Fruit fly (Drosophila melanogaster) whole organism, embryonic: Measurements from ENCODE around the gene sima.

Experiments
- BtbVII ChIP-seq: fragments of 200-800 bp; sonication (Bioruptor generic); optimal IDR thresholded peaks from 3 replicates; lab custom pipeline; 2017; ENCODE audit warnings: missing biosample characterization, mild to moderate bottlenecking, missing genetic modification characterization
- Bteb2 ChIP-seq: fragments of 200-800 bp; sonication (Bioruptor generic); optimal IDR thresholded peaks from 2 replicates; lab custom pipeline; 2016; ENCODE audit warnings: missing biosample characterization, missing genetic modification characterization
- CG1024 ChIP-seq: fragments of 200-800 bp; sonication (Bioruptor generic); IDR thresholded peaks from 2 replicates; pipeline ENCODE4 v1.3.6; 2022; ENCODE audit warnings: missing biosample characterization, missing genetic modification characterization
- CG10543 ChIP-seq: fragments of 200-800 bp; sonication (Bioruptor generic); optimal IDR thresholded peaks from 3 replicates; lab custom pipeline; 2017; ENCODE audit warnings: missing biosample characterization, mild to moderate bottlenecking, missing genetic modification characterization, moderate library complexity
- CG10654 ChIP-seq: fragments of 200-800 bp; sonication (Bioruptor generic); optimal IDR thresholded peaks from 2 replicates; lab custom pipeline; 2016; ENCODE audit warnings: missing biosample characterization, missing genetic modification characterization
- CG11456 ChIP-seq: fragments of 200-800 bp; sonication (Bioruptor generic); IDR thresholded peaks from 3 replicates; pipeline ENCODE4 v1.3.6; 2022; ENCODE audit warnings: missing biosample characterization, missing genetic modification characterization
- CG11696 ChIP-seq: fragments of 200-800 bp; sonication (Bioruptor generic); IDR thresholded peaks from 2 replicates; pipeline ENCODE4 v1.3.6; 2022; ENCODE audit warnings: missing biosample characterization, missing genetic modification characterization
- CG12219 ChIP-seq: fragments of 200-800 bp; sonication (Bioruptor generic); optimal IDR thresholded peaks from 3 replicates; lab custom pipeline; 2018; ENCODE audit warnings: missing biosample characterization, mild to moderate bottlenecking, missing genetic modification characterization
- CG12769 ChIP-seq: fragments of 200-800 bp; sonication (Bioruptor generic); optimal IDR thresholded peaks from 2 replicates; lab custom pipeline; 2019; ENCODE audit warnings: missing biosample characterization, mild to moderate bottlenecking, missing genetic modification characterization, moderate library complexity
- CG12942 ChIP-seq: fragments of 200-800 bp; sonication (Bioruptor generic); optimal IDR thresholded peaks from 3 replicates; lab custom pipeline; 2016; ENCODE audit warnings: missing biosample characterization, missing genetic modification characterization
- CG13775 ChIP-seq: fragments of 200-800 bp; sonication (Bioruptor generic); optimal IDR thresholded peaks from 3 replicates; lab custom pipeline; 2017; ENCODE audit warnings: missing biosample characterization, mild to moderate bottlenecking, missing genetic modification characterization
- CG1529 ChIP-seq: fragments of 200-800 bp; sonication (Bioruptor generic); optimal IDR thresholded peaks from 3 replicates; lab custom pipeline; 2018; ENCODE audit warnings: missing biosample characterization, missing genetic modification characterization
- CG16779 ChIP-seq: fragments of 200-800 bp; sonication (Bioruptor generic); IDR thresholded peaks from 2 replicates; pipeline ENCODE4 v1.3.6; 2022; ENCODE audit warnings: missing biosample characterization, missing genetic modification characterization
- CG16815 ChIP-seq: fragments of 200-800 bp; sonication (Bioruptor generic); optimal IDR thresholded peaks from 3 replicates; lab custom pipeline; 2017; ENCODE audit warnings: missing biosample characterization, mild to moderate bottlenecking, missing genetic modification characterization
- CG18764 ChIP-seq: fragments of 200-800 bp; sonication (Bioruptor generic); optimal IDR thresholded peaks from 3 replicates; lab custom pipeline; 2016; ENCODE audit warnings: missing biosample characterization, missing genetic modification characterization
- CG2116 ChIP-seq: fragments of 200-800 bp; sonication (Bioruptor generic); optimal IDR thresholded peaks from 3 replicates; lab custom pipeline; 2018; ENCODE audit warnings: missing biosample characterization, mild to moderate bottlenecking, missing genetic modification characterization
- CG2678 ChIP-seq: fragments of 200-800 bp; sonication (Bioruptor generic); optimal IDR thresholded peaks from 3 replicates; lab custom pipeline; 2019; ENCODE audit warnings: missing biosample characterization, mild to moderate bottlenecking, missing genetic modification characterization, moderate library complexity
- CG30403 ChIP-seq: fragments of 200-800 bp; sonication (Bioruptor generic); optimal IDR thresholded peaks from 3 replicates; lab custom pipeline; 2016; ENCODE audit warnings: missing biosample characterization, missing genetic modification characterization
- CG3065 ChIP-seq: fragments of 200-800 bp; sonication (Bioruptor generic); optimal IDR thresholded peaks from 2 replicates; lab custom pipeline; 2016; ENCODE audit warnings: missing biosample characterization, missing genetic modification characterization
- CG3407 ChIP-seq: fragments of 200-800 bp; sonication (Bioruptor generic); optimal IDR thresholded peaks from 2 replicates; lab custom pipeline; 2018; ENCODE audit warnings: missing biosample characterization, mild to moderate bottlenecking, missing genetic modification characterization
- CG43689 ChIP-seq: fragments of 200-800 bp; sonication (Bioruptor generic); IDR thresholded peaks from 2 replicates; pipeline ENCODE4 v1.3.6; 2022; ENCODE audit warnings: missing biosample characterization, missing genetic modification characterization
- CG9215 ChIP-seq: fragments of 200-800 bp; sonication (Bioruptor generic); IDR thresholded peaks from 2 replicates; pipeline ENCODE4 v1.3.6; 2022; ENCODE audit warnings: missing biosample characterization, missing genetic modification characterization
- CG9932 ChIP-seq: fragments of 200-800 bp; sonication (Bioruptor generic); IDR thresholded peaks from 2 replicates; pipeline ENCODE4 v1.3.6; 2022; ENCODE audit warnings: missing biosample characterization, missing genetic modification characterization
- Camta ChIP-seq: fragments of 200-800 bp; sonication (Bioruptor generic); optimal IDR thresholded peaks from 2 replicates; lab custom pipeline; 2016; ENCODE audit warnings: missing biosample characterization, missing genetic modification characterization
- Dfd ChIP-seq, 2 experiments: fragments of >200 bp; optimal IDR thresholded peaks; 2 replicates each; lab custom pipeline; 2017; ENCODE audit warnings: missing biosample characterization in 2 of 2, missing genetic modification characterization in 2 of 2
- Dll ChIP-seq: fragments of 200-800 bp; sonication (Bioruptor generic); IDR thresholded peaks from 4 replicates; pipeline ENCODE4 v1.3.6; 2022; ENCODE audit warnings: missing biosample characterization, missing genetic modification characterization; ENCODE audit not compliant: partially characterized antibody
- E2f1 ChIP-seq: fragments of 200-800 bp; sonication (Bioruptor generic); IDR thresholded peaks from 2 replicates; pipeline ENCODE4 v1.3.6; 2022; ENCODE audit warnings: missing biosample characterization, missing genetic modification characterization
- Ets65A ChIP-seq: fragments of 200-800 bp; sonication (Bioruptor generic); peaks from one replicate; lab custom pipeline; 2016; ENCODE audit warnings: missing biosample characterization, missing genetic modification characterization
- Myb ChIP-seq: fragments of 200-800 bp; sonication (Bioruptor generic); optimal IDR thresholded peaks from 2 replicates; lab custom pipeline; 2016; ENCODE audit warnings: missing biosample characterization, missing genetic modification characterization
- NC2β ChIP-seq: fragments of 200-800 bp; sonication (Bioruptor generic); optimal IDR thresholded peaks from 2 replicates; lab custom pipeline; 2016; ENCODE audit warnings: missing biosample characterization, missing genetic modification characterization
- NK7.1 ChIP-seq: fragments of 200-800 bp; sonication (Bioruptor generic); optimal IDR thresholded peaks from 3 replicates; lab custom pipeline; 2016; ENCODE audit warnings: missing biosample characterization, missing genetic modification characterization
- Neu2 ChIP-seq: fragments of 200-800 bp; sonication (Bioruptor generic); optimal IDR thresholded peaks from 3 replicates; lab custom pipeline; 2016; ENCODE audit warnings: missing biosample characterization, missing genetic modification characterization, borderline replicate concordance
- Nf-YC ChIP-seq: fragments of 200-800 bp; optimal IDR thresholded peaks from 3 replicates; lab custom pipeline; 2019; ENCODE audit warnings: missing biosample characterization, mild to moderate bottlenecking, missing genetic modification characterization, moderate library complexity
- Sry-β ChIP-seq: fragments of 200-800 bp; sonication (Bioruptor generic); optimal IDR thresholded peaks from 2 replicates; lab custom pipeline; 2018; ENCODE audit warnings: missing biosample characterization, mild to moderate bottlenecking, missing genetic modification characterization, moderate library complexity
- ab ChIP-seq: fragments of 200-800 bp; sonication (Bioruptor generic); optimal IDR thresholded peaks from 2 replicates; lab custom pipeline; 2016; ENCODE audit warnings: missing biosample characterization, missing genetic modification characterization
- ase ChIP-seq: fragments of 200-800 bp; sonication (Bioruptor generic); IDR thresholded peaks from 3 replicates; pipeline ENCODE4 v1.3.6; 2022; ENCODE audit warnings: missing biosample characterization, missing genetic modification characterization
- cato ChIP-seq: fragments of 200-800 bp; sonication (Bioruptor generic); optimal IDR thresholded peaks from 2 replicates; lab custom pipeline; 2016; ENCODE audit warnings: missing biosample characterization, missing genetic modification characterization, borderline replicate concordance
- cg ChIP-seq: fragments of 200-800 bp; sonication (Bioruptor generic); optimal IDR thresholded peaks from 3 replicates; lab custom pipeline; 2019; ENCODE audit warnings: missing biosample characterization, mild to moderate bottlenecking, missing genetic modification characterization, moderate library complexity
- crc ChIP-seq: fragments of 200-800 bp; sonication (Bioruptor generic); optimal IDR thresholded peaks from 2 replicates; lab custom pipeline; 2016; ENCODE audit warnings: missing biosample characterization, missing genetic modification characterization
- dan ChIP-seq: fragments of 200-800 bp; sonication (Bioruptor generic); IDR thresholded peaks from 2 replicates; pipeline ENCODE4 v1.3.6; 2022; ENCODE audit warnings: missing biosample characterization, missing genetic modification characterization
- gcm ChIP-seq: fragments of 200-800 bp; sonication (Bioruptor generic); optimal IDR thresholded peaks from 2 replicates; lab custom pipeline; 2019; ENCODE audit warnings: missing biosample characterization, mild to moderate bottlenecking, missing genetic modification characterization, moderate library complexity
- klu ChIP-seq: fragments of 200-800 bp; sonication (Bioruptor generic); IDR thresholded peaks from 2 replicates; pipeline ENCODE4 v1.3.6; 2022; ENCODE audit warnings: missing biosample characterization, missing genetic modification characterization
- lbe ChIP-seq: fragments of 200-800 bp; sonication (Bioruptor generic); optimal IDR thresholded peaks from 2 replicates; lab custom pipeline; 2016; ENCODE audit warnings: missing biosample characterization, mild to moderate bottlenecking, missing genetic modification characterization
- lola ChIP-seq, 3 experiments: fragments of >200 bp in 2 of 3; fragments of 200-800 bp in 1 of 3; sonication (Bioruptor generic) in 1 of 3; optimal IDR thresholded peaks; 2 replicates each; lab custom pipeline; 2017 to 2019; ENCODE audit warnings: missing biosample characterization in 3 of 3, missing genetic modification characterization in 3 of 3, mild to moderate bottlenecking in 1 of 3, moderate library complexity in 1 of 3
- nau ChIP-seq: fragments of 200-800 bp; sonication (Bioruptor generic); optimal IDR thresholded peaks from 3 replicates; lab custom pipeline; 2017; ENCODE audit warnings: missing biosample characterization, mild to moderate bottlenecking, missing genetic modification characterization, missing genetic modification reagents
- odd ChIP-seq: fragments of 200-800 bp; sonication (Bioruptor generic); optimal IDR thresholded peaks from 2 replicates; lab custom pipeline; 2017; ENCODE audit warnings: missing biosample characterization, mild to moderate bottlenecking, missing genetic modification characterization
- so ChIP-seq: fragments of 200-800 bp; sonication (Bioruptor generic); IDR thresholded peaks from 3 replicates; pipeline ENCODE4 v1.3.6; 2022; ENCODE audit warnings: missing biosample characterization, missing genetic modification characterization
- sr ChIP-seq: fragments of 200-800 bp; sonication (Bioruptor generic); IDR thresholded peaks from 3 replicates; pipeline ENCODE4 v1.3.6; 2022; ENCODE audit warnings: missing biosample characterization, missing genetic modification characterization
- tgo ChIP-seq: fragments of 200-800 bp; sonication (Bioruptor generic); IDR thresholded peaks from 3 replicates; pipeline ENCODE4 v1.3.6; 2022; ENCODE audit warnings: missing biosample characterization, missing genetic modification characterization
- wdn ChIP-seq: fragments of 200-800 bp; sonication (Bioruptor generic); IDR thresholded peaks from 2 replicates; pipeline ENCODE4 v1.3.6; 2022; ENCODE audit warnings: missing biosample characterization, missing genetic modification characterization

Gene sima

DNA sequence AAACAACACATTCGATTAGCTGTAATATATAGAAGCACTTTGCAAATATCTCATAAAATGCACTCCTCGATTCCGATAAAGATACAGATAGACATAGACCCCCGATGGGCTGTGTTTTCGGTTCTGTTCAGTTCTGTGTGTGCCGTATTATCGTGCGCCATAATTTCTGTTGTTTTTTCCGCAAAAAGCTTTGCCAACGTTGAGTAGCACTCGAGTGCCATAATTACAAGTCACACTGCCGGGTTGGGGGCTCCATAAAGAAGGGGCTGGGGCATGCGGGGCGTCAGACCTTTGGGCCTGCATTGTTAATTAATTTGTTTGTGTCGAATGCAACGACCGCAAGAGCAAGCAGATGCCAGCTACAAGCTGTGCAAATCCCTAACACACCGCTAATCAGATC lies 49.6 kb downstream of the sima start:
- TF ChIP-seq CG16815 (GFP tag; lab: Kevin White, UChicago) = no peak
- no peak for TF ChIP-seq wdn
- no peak for TF ChIP-seq Dll
- no peak for TF ChIP-seq Bteb2
- no peak for TF ChIP-seq dan (GFP tag; lab: Robert Waterston, UW)
- no peak for TF ChIP-seq CG9215
- TF ChIP-seq Myb = no peak
- TF ChIP-seq CG3407 = no peak
- TF ChIP-seq CG16779 (GFP tag; lab: Robert Waterston, UW) = no peak
- TF ChIP-seq BtbVII (GFP tag; lab: Kevin White, UChicago) = no peak
- no peak for TF ChIP-seq sr (GFP tag; lab: Robert Waterston, UW)
- no peak for TF ChIP-seq CG10654 (GFP tag; lab: Kevin White, UChicago)

dm6 chr3R:30108639-30109038 lies 50.5 kb downstream of the sima start:
- no peak for TF ChIP-seq Camta (GFP tag; lab: Kevin White, UChicago)
- TF ChIP-seq NK7.1 = no peak
- TF ChIP-seq Sry-β (GFP tag; lab: Kevin White, UChicago) = no peak
- TF ChIP-seq Neu2 = no peak
- TF ChIP-seq CG11456 = no peak
- no peak for TF ChIP-seq Nf-YC (tag; lab: Kevin White, UChicago)
- TF ChIP-seq CG1024 (GFP tag; lab: Robert Waterston, UW) = no peak
- no peak for TF ChIP-seq CG13775 (GFP tag; lab: Kevin White, UChicago)
- no peak for TF ChIP-seq ab (GFP tag; lab: Kevin White, UChicago)
- no peak for TF ChIP-seq CG2678
- no peak for TF ChIP-seq NC2β (GFP tag; lab: Kevin White, UChicago)
- no peak for TF ChIP-seq ase (GFP tag; lab: Robert Waterston, UW)
- TF ChIP-seq CG43689 (GFP tag; lab: Robert Waterston, UW) = no peak
- TF ChIP-seq CG12942 (GFP tag; lab: Kevin White, UChicago) = no peak
- TF ChIP-seq CG3065 = no peak
- no peak for TF ChIP-seq CG3407
- TF ChIP-seq so (GFP tag; lab: Robert Waterston, UW) = no peak
- TF ChIP-seq CG2116 (GFP tag; lab: Kevin White, UChicago) = no peak
- TF ChIP-seq CG11696 = no peak
- no peak for TF ChIP-seq E2f1 (GFP tag; lab: Robert Waterston, UW)

DNA sequence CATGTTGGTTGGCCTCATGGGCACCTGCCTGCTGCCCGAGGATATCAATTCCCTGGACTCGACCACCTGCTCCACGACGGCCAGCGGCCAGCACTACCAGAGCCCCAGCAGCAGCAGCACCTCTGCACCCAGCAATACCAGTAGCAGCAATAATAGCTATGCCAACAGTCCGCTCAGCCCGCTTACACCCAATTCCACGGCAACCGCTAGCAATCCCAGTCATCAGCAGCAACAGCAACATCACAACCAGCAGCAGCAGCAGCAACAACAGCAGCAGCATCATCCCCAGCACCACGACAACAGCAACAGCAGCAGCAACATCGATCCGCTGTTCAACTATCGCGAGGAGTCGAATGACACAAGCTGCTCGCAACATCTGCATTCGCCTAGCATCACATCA lies 51.3 kb downstream of the sima start:
- TF ChIP-seq crc (GFP tag; lab: Kevin White, UChicago) (no peak), Ets65A (peak; percentile 54), CG30403 (GFP tag; lab: Kevin White, UChicago) (no peak), CG11456 (0 out of 3 replicates have a peak, but pooled peaks have one; percentile 36), Dfd (GFP tag; optimal IDR thresholded peaks at IDR 0.05; lab: Kevin White, UChicago) (peak in 1 of 2 experiments; percentile 65)
- TF ChIP-seq, all 482 proteins: peak for 3

- no peak for TF ChIP-seq klu
- TF ChIP-seq cg (GFP tag; lab: Kevin White, UChicago) = peak; percentile 15
- no peak for TF ChIP-seq CG1529 (GFP tag; lab: Kevin White, UChicago)
- no peak for TF ChIP-seq lbe (GFP tag; lab: Kevin White, UChicago)
- peak; percentile 8 for TF ChIP-seq gcm (GFP tag; lab: Kevin White, UChicago)
- no peak for TF ChIP-seq odd (GFP tag; lab: Kevin White, UChicago)
- no peak for TF ChIP-seq tgo (GFP tag; lab: Robert Waterston, UW)
- TF ChIP-seq CG12219 (GFP tag; lab: Kevin White, UChicago) = no peak
- peak; percentile 37 for TF ChIP-seq CG10543
- TF ChIP-seq lola (GFP tag; optimal IDR thresholded peaks at IDR 0.05; lab: Kevin White, UChicago) = no peak
- no peak for TF ChIP-seq CG18764 (GFP tag; lab: Kevin White, UChicago)
- no peak for TF ChIP-seq cato (GFP tag; lab: Kevin White, UChicago)
- peak; percentile 80 for TF ChIP-seq sr (GFP tag; lab: Robert Waterston, UW)
- TF ChIP-seq CG12769 (tag; lab: Kevin White, UChicago) = peak; percentile 71
- peak; percentile 49 for TF ChIP-seq nau (GFP tag; lab: Kevin White, UChicago)
- TF ChIP-seq CG9932 = 0 out of 2 replicates have a peak, but pooled peaks have one; percentile 28
- TF ChIP-seq NC2β (GFP tag; lab: Kevin White, UChicago) = no peak
These were observed 52.8 kb downstream of the sima start for dm6 chr3R:30110959-30111358.
